Worm (Caenorhabditis elegans): ENCODE results near the gene pqn-87.

DNA sequence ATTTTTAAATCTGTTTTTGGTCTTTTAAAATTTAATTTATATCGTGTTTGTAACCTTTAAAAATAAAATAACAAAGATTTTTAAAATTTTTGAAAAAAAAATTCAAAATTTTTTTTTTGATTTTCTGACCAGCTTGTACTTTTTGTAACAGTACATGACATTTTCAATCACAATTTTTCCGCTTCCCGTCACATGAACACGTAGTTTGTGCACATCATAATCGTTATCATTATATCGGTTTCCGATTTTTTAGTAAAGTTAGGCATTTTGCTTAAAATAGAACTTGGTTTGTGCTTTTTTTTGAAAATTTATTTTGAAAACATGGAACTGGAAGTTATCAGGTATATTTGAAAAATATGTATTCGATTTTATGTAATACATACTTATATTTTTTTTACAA, 38.2 kb downstream of the pqn-87 start:
- TF ChIP-seq pqm-1 (tag; optimal IDR thresholded peaks at IDR 0.05) (no peak), ceh-88 (GFP tag; IDR thresholded peaks at IDR 0.05) (no peak)
